Fruit fly (Drosophila melanogaster): Measurements from ENCODE around the gene Ugt36A1.

dm6 chr2L:3600847-3601246, 18.1 kb upstream of the Ugt36A1 start:
- no peak for TF ChIP-seq Jra (GFP tag; optimal IDR thresholded peaks at IDR 0.05)
- TF ChIP-seq Abd-B (GFP tag; optimal IDR thresholded peaks at IDR 0.05), result no peak
- TF ChIP-seq OdsH (GFP tag; optimal IDR thresholded peaks at IDR 0.05), result no peak
- no peak for TF ChIP-seq sv (GFP tag; optimal IDR thresholded peaks at IDR 0.05)
- TF ChIP-seq Mio (GFP tag; optimal IDR thresholded peaks at IDR 0.05), result no peak
- TF ChIP-seq psq (GFP tag; optimal IDR thresholded peaks at IDR 0.05), result no peak
- TF ChIP-seq CG9705 (GFP tag; optimal IDR thresholded peaks at IDR 0.05), result no peak
- TF ChIP-seq woc (GFP tag; optimal IDR thresholded peaks at IDR 0.05), result no peak
- TF ChIP-seq fru (GFP tag; optimal IDR thresholded peaks at IDR 0.05), result no peak
- TF ChIP-seq ey (GFP tag; optimal IDR thresholded peaks at IDR 0.05), result no peak

All from whole organism, wandering third instar larva.